Worm (Caenorhabditis elegans) whole organism, mixed stage, embryonic: ENCODE data around the gene Y50D4C.6.

ENCODE experiments used
- ceh-43 ChIP-seq: fragments of 200-800 bp; sonication (Bioruptor generic); optimal IDR thresholded peaks from 2 replicates; lab custom pipeline; 2018; ENCODE audit warnings: mild to moderate bottlenecking, missing genetic modification characterization, moderate library complexity, missing compliant biosample characterization
- lin-32 ChIP-seq: fragments of 200-800 bp; sonication (Bioruptor generic); optimal IDR thresholded peaks from 2 replicates; lab custom pipeline; 2018; ENCODE audit warnings: mild to moderate bottlenecking, missing genetic modification characterization, missing compliant biosample characterization
- nhr-28 ChIP-seq: fragments of 150-350 bp; optimal IDR thresholded peaks from 2 replicates; lab custom pipeline; 2014; ENCODE audit warnings: missing biosample characterization, missing genetic modification characterization
- snpc-4 ChIP-seq: fragments of 150-350 bp; optimal IDR thresholded peaks from 2 replicates; lab custom pipeline; 2014; ENCODE audit warnings: missing biosample characterization, missing genetic modification characterization
- sptf-1 ChIP-seq: sonication (generic microtip); optimal IDR thresholded peaks from 2 replicates; lab custom pipeline; 2017; ENCODE audit warnings: mild to moderate bottlenecking, missing genetic modification characterization, moderate library complexity, missing compliant biosample characterization
- ztf-11 ChIP-seq: fragments of 150-350 bp; optimal IDR thresholded peaks from 2 replicates; lab custom pipeline; 2014; ENCODE audit warnings: missing biosample characterization, missing genetic modification characterization

DNA sequence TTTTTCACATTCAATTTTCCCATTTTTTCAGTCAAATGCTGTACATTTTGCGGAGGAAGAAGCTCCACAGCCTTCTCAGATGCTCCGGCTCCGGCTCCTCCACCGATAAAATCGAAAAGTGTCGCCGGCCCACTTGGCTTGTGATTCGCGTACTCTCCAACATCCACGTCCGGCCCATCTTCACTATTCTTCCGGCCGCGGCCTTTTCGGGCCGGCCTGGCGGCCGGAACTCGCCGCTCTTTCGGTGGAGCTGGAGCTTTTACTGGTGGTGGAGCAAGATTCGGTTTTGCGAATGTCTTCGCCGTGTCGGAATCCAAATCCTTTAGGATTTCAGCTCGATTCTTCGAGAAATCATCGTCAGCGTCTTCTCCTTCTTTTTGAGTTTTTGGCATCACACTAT is 7.1 kb downstream of the Y50D4C.6 start:
- TF ChIP-seq sptf-1 (tag; lab: Kevin White, UChicago) (no peak), nhr-28 (tag; lab: Kevin White, UChicago) (no peak), ztf-11 (no peak), ceh-43 (GFP tag; lab: Kevin White, UChicago) (no peak), lin-32 (no peak), snpc-4 (tag; lab: Kevin White, UChicago) (no peak)
